Worm (Caenorhabditis elegans) whole organism, early embryonic: ENCODE data around the gene Y49E10.27.

ENCODE experiments used
- ama-1 ChIP-seq: fragments of 150-350 bp; optimal IDR thresholded peaks from 2 replicates; lab custom pipeline; 2014
- hmg-4 ChIP-seq: fragments of 200-800 bp; sonication (Bioruptor generic); optimal IDR thresholded peaks from 2 replicates; lab custom pipeline; 2018; ENCODE audit warnings: mild to moderate bottlenecking, missing genetic modification characterization, missing compliant biosample characterization
- tra-4 ChIP-seq: sonication (generic microtip); optimal IDR thresholded peaks from 2 replicates; lab custom pipeline; 2017; ENCODE audit warnings: missing genetic modification characterization, missing compliant biosample characterization

DNA sequence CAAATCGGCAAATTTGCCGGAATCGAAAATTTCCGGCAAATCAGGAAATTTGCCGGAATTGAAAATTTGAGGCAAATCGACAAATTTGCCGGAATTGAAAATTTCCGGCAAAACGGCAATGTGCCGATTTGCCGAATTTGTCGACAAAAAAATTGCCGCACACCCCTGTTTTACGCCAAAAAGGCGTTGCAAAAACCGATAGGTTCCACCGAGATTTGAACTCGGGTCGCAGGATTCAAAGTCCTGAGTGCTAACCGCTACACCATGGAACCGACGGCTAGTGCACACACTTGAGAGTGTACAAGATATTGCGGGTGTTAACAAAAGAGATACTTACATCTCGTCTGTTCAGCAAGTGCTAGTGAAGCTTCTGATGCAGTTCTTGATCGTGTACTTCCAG, 34.5 kb upstream of the Y49E10.27 start:
- TF ChIP-seq ama-1 (lab: Kevin White, UChicago) (no peak), tra-4 (tag; lab: Kevin White, UChicago) (no peak), hmg-4 (peak; percentile 8)
